Fruit fly (Drosophila melanogaster): ENCODE results near the gene CG6813.

- TF ChIP-seq EcR (GFP tag; optimal IDR thresholded peaks at IDR 0.05) (no peak), psq (optimal IDR thresholded peaks at IDR 0.05) (no peak), CG8478 (optimal IDR thresholded peaks at IDR 0.05) (no peak), Dll (optimal IDR thresholded peaks at IDR 0.05) (no peak)
Measured at dm6 chr3R:11656614-11657216, 30.3 kb upstream of the CG6813 start.
